Worm (Caenorhabditis elegans) whole organism, L4 larva: ENCODE data around the gene K09C4.7.

ENCODE experiments used
- hif-1 ChIP-seq, 2 experiments: sonication (generic microtip); optimal IDR thresholded peaks; 2 replicates each; lab custom pipeline; 2016 to 2017; ENCODE audit warnings: missing compliant biosample characterization in 2 of 2, missing genetic modification characterization in 2 of 2, missing genetic modification reagents in 2 of 2, missing genotype in 2 of 2, mild to moderate bottlenecking in 1 of 2
- nhr-25 ChIP-seq: sonication (generic microtip); optimal IDR thresholded peaks from 2 replicates; lab custom pipeline; 2017; ENCODE audit warnings: missing genetic modification characterization, mild to moderate bottlenecking, missing compliant biosample characterization, antibody characterized with exemption, moderate library complexity, borderline replicate concordance; ENCODE audit not compliant: insufficient read depth
- unc-130 ChIP-seq: sonication (generic microtip); optimal IDR thresholded peaks from 2 replicates; lab custom pipeline; 2016; ENCODE audit warnings: missing genetic modification reagents, missing genetic modification characterization, missing compliant biosample characterization
- unc-39 ChIP-seq: sonication (generic microtip); optimal IDR thresholded peaks from 2 replicates; lab custom pipeline; 2017; ENCODE audit warnings: missing biosample characterization, missing genetic modification characterization
- zag-1 ChIP-seq: fragments of 150-350 bp; optimal IDR thresholded peaks from 2 replicates; lab custom pipeline; 2014; ENCODE audit warnings: missing biosample characterization, missing genetic modification characterization

ce11 chrX:3313939-3314338, 41.3 kb downstream of the K09C4.7 start:
- TF ChIP-seq hif-1 (tag; optimal IDR thresholded peaks at IDR 0.05; lab: Kevin White, UChicago) (no peak), unc-130 (GFP tag; lab: Kevin White, UChicago) (no peak), nhr-25 (tag; lab: Kevin White, UChicago) (no peak), zag-1 (no peak), unc-39 (tag; lab: Kevin White, UChicago) (no peak)
